Fruit fly (Drosophila melanogaster) whole organism, embryonic: ENCODE data around the gene TFAM.

ENCODE experiments used
- Adf1 ChIP-seq: fragments of 200-800 bp; sonication (Bioruptor generic); IDR thresholded peaks from 2 replicates; pipeline ENCODE4 v1.3.6; 2022; ENCODE audit warnings: missing biosample characterization, missing genetic modification characterization
- Bdp1 ChIP-seq: fragments of 200-800 bp; sonication (Bioruptor generic); optimal IDR thresholded peaks from 3 replicates; lab custom pipeline; 2016; ENCODE audit warnings: missing biosample characterization, missing genetic modification characterization
- CG10267 ChIP-seq: fragments of 200-800 bp; sonication (Bioruptor generic); optimal IDR thresholded peaks from 2 replicates; lab custom pipeline; 2018; ENCODE audit warnings: missing biosample characterization, mild to moderate bottlenecking, missing genetic modification characterization, moderate library complexity
- CG10654 ChIP-seq: fragments of 200-800 bp; sonication (Bioruptor generic); optimal IDR thresholded peaks from 2 replicates; lab custom pipeline; 2016; ENCODE audit warnings: missing biosample characterization, missing genetic modification characterization
- CG11560 ChIP-seq: fragments of 200-800 bp; sonication (Bioruptor generic); IDR thresholded peaks from 3 replicates; pipeline ENCODE4 v1.3.6; 2022; ENCODE audit warnings: missing biosample characterization, missing genetic modification characterization
- CG12219 ChIP-seq: fragments of 200-800 bp; sonication (Bioruptor generic); optimal IDR thresholded peaks from 3 replicates; lab custom pipeline; 2018; ENCODE audit warnings: missing biosample characterization, mild to moderate bottlenecking, missing genetic modification characterization
- CG1233 ChIP-seq: fragments of 200-800 bp; sonication (Bioruptor generic); optimal IDR thresholded peaks from 4 replicates; lab custom pipeline; 2018; ENCODE audit warnings: missing biosample characterization, mild to moderate bottlenecking, missing genetic modification characterization
- CG13296 ChIP-seq: fragments of 200-800 bp; sonication (Bioruptor generic); optimal IDR thresholded peaks from 3 replicates; lab custom pipeline; 2018; ENCODE audit warnings: missing biosample characterization, mild to moderate bottlenecking, missing genetic modification characterization
- CG14965 ChIP-seq: fragments of 200-800 bp; sonication (Bioruptor generic); optimal IDR thresholded peaks from 2 replicates; lab custom pipeline; 2016; ENCODE audit warnings: missing biosample characterization, missing genetic modification characterization, borderline replicate concordance
- CG17802 ChIP-seq: fragments of 200-800 bp; sonication (Bioruptor generic); optimal IDR thresholded peaks from 2 replicates; lab custom pipeline; 2018; ENCODE audit warnings: missing biosample characterization, mild to moderate bottlenecking, missing genetic modification characterization, moderate library complexity
- CG1832 ChIP-seq: fragments of 200-800 bp; sonication (Bioruptor generic); optimal IDR thresholded peaks from 2 replicates; lab custom pipeline; 2017; ENCODE audit warnings: missing biosample characterization, mild to moderate bottlenecking, missing genetic modification characterization, inconsistent platforms
- CG2129 ChIP-seq: fragments of 200-800 bp; sonication (Bioruptor generic); IDR thresholded peaks from 2 replicates; pipeline ENCODE4 v1.3.6; 2022; ENCODE audit warnings: missing biosample characterization, missing genetic modification characterization; ENCODE audit not compliant: partially characterized antibody
- CG30403 ChIP-seq: fragments of 200-800 bp; sonication (Bioruptor generic); optimal IDR thresholded peaks from 3 replicates; lab custom pipeline; 2016; ENCODE audit warnings: missing biosample characterization, missing genetic modification characterization
- CG32772 ChIP-seq: fragments of 200-800 bp; sonication (Bioruptor generic); IDR thresholded peaks from 2 replicates; pipeline ENCODE4 v1.3.6; 2022; ENCODE audit warnings: missing biosample characterization, missing genetic modification characterization
- CG34224 ChIP-seq: fragments of 200-800 bp; sonication (Bioruptor generic); IDR thresholded peaks from 3 replicates; pipeline ENCODE4 v1.3.6; 2022; ENCODE audit warnings: missing biosample characterization, missing genetic modification characterization; ENCODE audit not compliant: partially characterized antibody
- CG3726 ChIP-seq: fragments of 200-800 bp; sonication (Bioruptor generic); IDR thresholded peaks from 3 replicates; pipeline ENCODE4, ENCODE4 v1.3.6; 2022; ENCODE audit warnings: missing biosample characterization, missing genetic modification characterization
- CG3838 ChIP-seq: fragments of 200-800 bp; sonication (Bioruptor generic); optimal IDR thresholded peaks from 3 replicates; lab custom pipeline; 2016; ENCODE audit warnings: missing biosample characterization, missing genetic modification characterization
- CG4854 ChIP-seq: fragments of 200-800 bp; sonication (Bioruptor generic); optimal IDR thresholded peaks from 2 replicates; lab custom pipeline; 2016; ENCODE audit warnings: missing biosample characterization, missing genetic modification characterization, inconsistent platforms
- CG6654 ChIP-seq: fragments of 200-800 bp; sonication (Bioruptor generic); optimal IDR thresholded peaks from 2 replicates; lab custom pipeline; 2017; ENCODE audit warnings: missing biosample characterization, mild to moderate bottlenecking, missing genetic modification characterization
- CG7271 ChIP-seq: fragments of 200-800 bp; sonication (Bioruptor generic); optimal IDR thresholded peaks from 2 replicates; lab custom pipeline; 2018; ENCODE audit warnings: missing biosample characterization, mild to moderate bottlenecking, missing genetic modification characterization, moderate library complexity
- CG9609 ChIP-seq: fragments of 200-800 bp; sonication (Bioruptor generic); optimal IDR thresholded peaks from 3 replicates; lab custom pipeline; 2016; ENCODE audit warnings: missing biosample characterization, missing genetic modification characterization
- CTCF ChIP-seq: fragments of 200-800 bp; sonication (Bioruptor generic); optimal IDR thresholded peaks from 2 replicates; lab custom pipeline; 2017; ENCODE audit warnings: missing biosample characterization, mild to moderate bottlenecking, missing genetic modification characterization, moderate library complexity
- Chrac-16 ChIP-seq: fragments of 200-800 bp; sonication (Bioruptor generic); optimal IDR thresholded peaks from 3 replicates; lab custom pipeline; 2016; ENCODE audit warnings: missing biosample characterization, missing genetic modification characterization
- Deaf1 ChIP-seq: fragments of 200-800 bp; optimal IDR thresholded peaks from 3 replicates; lab custom pipeline; 2019; ENCODE audit warnings: missing biosample characterization, mild to moderate bottlenecking, missing genetic modification characterization, moderate library complexity
- E2f2 ChIP-seq: fragments of 200-800 bp; sonication (Bioruptor generic); IDR thresholded peaks from 2 replicates; pipeline ENCODE4 v1.3.6; 2022; ENCODE audit warnings: missing biosample characterization, missing genetic modification characterization
- Hand ChIP-seq: fragments of 200-800 bp; sonication (Bioruptor generic); optimal IDR thresholded peaks from 2 replicates; lab custom pipeline; 2017; ENCODE audit warnings: mild to moderate bottlenecking, missing biosample characterization, missing genetic modification reagents, missing genetic modification characterization
- Lhr ChIP-seq: fragments of 200-800 bp; sonication (Bioruptor generic); optimal IDR thresholded peaks from 3 replicates; lab custom pipeline; 2017; ENCODE audit warnings: mild to moderate bottlenecking, missing biosample characterization, missing genetic modification reagents, missing genetic modification characterization
- Lpt ChIP-seq: fragments of >200 bp; optimal IDR thresholded peaks from 2 replicates; lab custom pipeline; 2018; ENCODE audit warnings: missing biosample characterization, missing genetic modification characterization
- MTF-1 ChIP-seq: fragments of 200-800 bp; sonication (Bioruptor generic); optimal IDR thresholded peaks from 2 replicates; lab custom pipeline; 2018; ENCODE audit warnings: missing biosample characterization, mild to moderate bottlenecking, missing genetic modification characterization, borderline replicate concordance
- Meics ChIP-seq: fragments of 200-800 bp; sonication (Bioruptor generic); optimal IDR thresholded peaks from 2 replicates; lab custom pipeline; 2017; ENCODE audit warnings: missing biosample characterization, mild to moderate bottlenecking, missing genetic modification characterization
- Nf-YA ChIP-seq: fragments of 200-800 bp; sonication (Bioruptor generic); IDR thresholded peaks from 2 replicates; pipeline ENCODE4 v1.3.6; 2022; ENCODE audit warnings: missing biosample characterization, missing genetic modification characterization
- Spps ChIP-seq: fragments of 200-800 bp; sonication (Bioruptor generic); optimal IDR thresholded peaks from 2 replicates; lab custom pipeline; 2018; ENCODE audit warnings: missing biosample characterization, mild to moderate bottlenecking, missing genetic modification characterization
- Tbp ChIP-seq: fragments of >200 bp; optimal IDR thresholded peaks from 2 replicates; lab custom pipeline; 2018; ENCODE audit warnings: missing biosample characterization, missing genetic modification characterization
- Vsx1 ChIP-seq: fragments of 200-800 bp; sonication (Bioruptor generic); optimal IDR thresholded peaks from 2 replicates; lab custom pipeline; 2017; ENCODE audit warnings: missing biosample characterization, mild to moderate bottlenecking, missing genetic modification characterization, missing genetic modification reagents
- aop ChIP-seq: fragments of 200-800 bp; sonication (Bioruptor generic); IDR thresholded peaks from 2 replicates; pipeline ENCODE4 v1.3.6; 2022; ENCODE audit warnings: missing biosample characterization, missing genetic modification characterization
- bab2 ChIP-seq: fragments of 200-800 bp; sonication (Bioruptor generic); optimal IDR thresholded peaks from 2 replicates; lab custom pipeline; 2016; ENCODE audit warnings: missing biosample characterization, missing genetic modification characterization
- bcd ChIP-seq: fragments of 200-800 bp; sonication (Bioruptor generic); optimal IDR thresholded peaks from 2 replicates; lab custom pipeline; 2017; ENCODE audit warnings: missing biosample characterization, mild to moderate bottlenecking, missing genetic modification characterization
- caup ChIP-seq: fragments of 200-800 bp; sonication (Bioruptor generic); optimal IDR thresholded peaks from 3 replicates; lab custom pipeline; 2017; ENCODE audit warnings: missing biosample characterization, mild to moderate bottlenecking, missing genetic modification characterization, moderate library complexity; ENCODE audit not compliant: severe bottlenecking
- croc ChIP-seq: fragments of 200-800 bp; sonication (Bioruptor generic); conservative IDR thresholded peaks from 3 replicates; pipeline ENCODE4 v1.3.6; 2022; ENCODE audit warnings: missing biosample characterization, missing genetic modification characterization
- dan ChIP-seq: fragments of 200-800 bp; sonication (Bioruptor generic); IDR thresholded peaks from 2 replicates; pipeline ENCODE4 v1.3.6; 2022; ENCODE audit warnings: missing biosample characterization, missing genetic modification characterization
- dati ChIP-seq: fragments of 200-800 bp; sonication (Bioruptor generic); IDR thresholded peaks from 2 replicates; pipeline ENCODE4 v1.3.6; 2022; ENCODE audit warnings: missing biosample characterization, missing genetic modification characterization
- fd102C ChIP-seq: fragments of 200-800 bp; sonication (Bioruptor generic); optimal IDR thresholded peaks from 2 replicates; lab custom pipeline; 2018; ENCODE audit warnings: missing biosample characterization, mild to moderate bottlenecking, missing genetic modification characterization, moderate library complexity
- gce ChIP-seq: fragments of 200-800 bp; sonication (Bioruptor generic); IDR thresholded peaks from 3 replicates; pipeline ENCODE4 v1.3.6; 2022; ENCODE audit warnings: missing biosample characterization, missing genetic modification characterization
- gem ChIP-seq: fragments of 200-800 bp; sonication (Bioruptor generic); optimal IDR thresholded peaks from 2 replicates; lab custom pipeline; 2019; ENCODE audit warnings: missing biosample characterization, mild to moderate bottlenecking, missing genetic modification characterization, moderate library complexity
- grn ChIP-seq: fragments of 200-800 bp; sonication (Bioruptor generic); optimal IDR thresholded peaks from 3 replicates; lab custom pipeline; 2017; ENCODE audit warnings: missing biosample characterization, missing genetic modification characterization
- ken ChIP-seq: fragments of 200-800 bp; sonication (Bioruptor generic); IDR thresholded peaks from 3 replicates; pipeline ENCODE4 v1.3.6; 2022; ENCODE audit warnings: missing biosample characterization, missing genetic modification characterization
- slou ChIP-seq: fragments of 200-800 bp; sonication (Bioruptor generic); optimal IDR thresholded peaks from 3 replicates; lab custom pipeline; 2016; ENCODE audit warnings: missing biosample characterization, missing genetic modification characterization
- sug ChIP-seq: fragments of 200-800 bp; optimal IDR thresholded peaks from 2 replicates; lab custom pipeline; 2019; ENCODE audit warnings: missing biosample characterization, mild to moderate bottlenecking, missing genetic modification characterization, moderate library complexity
- vnd ChIP-seq: fragments of 200-800 bp; sonication (Bioruptor generic); IDR thresholded peaks from 3 replicates; pipeline ENCODE4 v1.3.6; 2022; ENCODE audit warnings: missing biosample characterization, missing genetic modification characterization; ENCODE audit not compliant: partially characterized antibody

TFAM gene

dm6 chr3R:20550632-20551486 lies 26.0 kb downstream of the TFAM start (continued):
- TF ChIP-seq Lhr (peak; percentile 50), CG1832 (no peak), CG7271 (tag; lab: Kevin White, UChicago) (peak; percentile 69), CG34224 (peak; percentile 90), CG17802 (tag; lab: Kevin White, UChicago) (peak; percentile 47), MTF-1 (GFP tag; lab: Kevin White, UChicago) (peak; percentile 96), vnd (GFP tag; lab: Robert Waterston, UW) (peak; percentile 93), dati (GFP tag; lab: Robert Waterston, UW) (0 out of 2 replicates have a peak, but pooled peaks have one; percentile 24), CG9609 (GFP tag; lab: Kevin White, UChicago) (no peak), CG3726 (GFP tag; lab: Robert Waterston, UW) (no peak; the same call in 2 of the 3 replicates), bab2 (GFP tag; lab: Kevin White, UChicago) (peak; percentile 58), Nf-YA (peak; percentile 65), gce (GFP tag; lab: Robert Waterston, UW) (peak; percentile 65; the same call in 1 of the 3 replicates), Hand (GFP tag; lab: Kevin White, UChicago) (peak; percentile 51), CG11560 (tag; lab: Robert Waterston, UW) (no peak), Chrac-16 (GFP tag; lab: Kevin White, UChicago) (no peak), Adf1 (GFP tag; lab: Robert Waterston, UW) (peak; percentile 33; the same call in 1 of the 2 replicates), fd102C (GFP tag; lab: Kevin White, UChicago) (peak; percentile 98), Lpt (no peak), CG14965 (GFP tag; lab: Kevin White, UChicago) (peak; percentile 66), CTCF (GFP tag; lab: Kevin White, UChicago) (peak; percentile 19), slou (GFP tag; lab: Kevin White, UChicago) (no peak), sug (tag; lab: Kevin White, UChicago) (peak; percentile 48), aop (GFP tag; lab: Robert Waterston, UW) (no peak), grn (GFP tag; lab: Kevin White, UChicago) (peak; percentile 67), caup (peak; percentile 93), Meics (GFP tag; lab: Kevin White, UChicago) (peak; percentile 21), Spps (tag; lab: Kevin White, UChicago) (peak; percentile 79), ken (GFP tag; lab: Robert Waterston, UW) (no peak), Vsx1 (peak; percentile 54), CG1233 (peak; percentile 92), CG12219 (GFP tag; lab: Kevin White, UChicago) (peak; percentile 83), gem (tag; lab: Kevin White, UChicago) (peak; percentile 57), Tbp (no peak), bcd (GFP tag; lab: Kevin White, UChicago) (peak; percentile 47), CG13296 (peak; percentile 86), CG3838 (GFP tag; lab: Kevin White, UChicago) (no peak), CG30403 (GFP tag; lab: Kevin White, UChicago) (no peak), CG32772 (GFP tag; lab: Robert Waterston, UW) (0 out of 2 replicates have a peak, but pooled peaks have one; percentile 30), CG10654 (peak; percentile 30), dan (GFP tag; lab: Robert Waterston, UW) (no peak), CG4854 (GFP tag; lab: Kevin White, UChicago) (peak; percentile 55), CG2129 (peak; percentile 80), CG6654 (peak; percentile 2), CG10267 (tag; lab: Kevin White, UChicago) (peak; percentile 3), E2f2 (peak; percentile 65), Deaf1 (peak; percentile 46), Bdp1 (GFP tag; lab: Kevin White, UChicago) (peak; percentile 19), croc (GFP tag; lab: Robert Waterston, UW) (no peak)
